Fruit fly (Drosophila melanogaster): ENCODE results near the gene CG45064.

Gene CG45064

DNA sequence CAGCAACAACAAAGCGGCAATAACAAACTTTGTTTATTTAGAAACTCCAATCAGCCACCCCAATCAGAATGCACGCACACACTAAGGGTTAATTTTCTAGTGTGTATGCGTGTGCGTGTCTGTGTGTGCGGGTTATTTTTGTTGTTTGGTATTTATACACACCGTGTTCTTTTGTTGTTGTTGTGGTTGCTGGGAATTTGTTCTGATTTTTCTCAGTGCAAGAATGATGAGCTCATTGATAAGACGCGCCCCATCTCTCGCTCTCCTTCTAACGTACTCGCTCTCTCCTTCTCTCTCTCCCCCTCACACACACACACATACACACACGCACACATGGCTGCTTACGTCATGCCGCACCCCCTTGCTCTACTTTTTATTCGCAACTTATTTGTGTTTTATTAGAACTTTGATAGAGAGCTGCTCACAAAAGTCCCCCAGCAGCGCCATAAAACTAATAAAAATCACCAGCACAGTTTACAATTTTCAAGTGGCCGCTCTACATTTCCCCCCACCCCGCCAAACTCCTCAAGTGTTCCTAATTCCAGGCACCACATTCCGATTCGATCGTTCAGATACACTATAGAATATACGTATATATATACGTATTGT lies 42.5 kb downstream of the CG45064 start (continued):
- TF ChIP-seq Max (GFP tag; optimal IDR thresholded peaks at IDR 0.05) (no peak), CG11560 (tag; IDR thresholded peaks at IDR 0.05) (no peak), z (GFP tag; IDR thresholded peaks at IDR 0.05) (no peak), CG6654 (GFP tag; optimal IDR thresholded peaks at IDR 0.05) (no peak), B-H1 (GFP tag; IDR thresholded peaks at IDR 0.05) (no peak), Sox102F (GFP tag; optimal IDR thresholded peaks at IDR 0.05) (peak; percentile 43), pho (GFP tag; optimal IDR thresholded peaks at IDR 0.05) (peak; percentile 74), Bdp1 (GFP tag; optimal IDR thresholded peaks at IDR 0.05) (peak; percentile 30), CG31441 (GFP tag; IDR thresholded peaks at IDR 0.05) (no peak; the same call in 1 of the 2 replicates), NfI (GFP tag; optimal IDR thresholded peaks at IDR 0.05) (peak; percentile 20), sqz (GFP tag; optimal IDR thresholded peaks at IDR 0.05) (no peak), unpg (GFP tag; optimal IDR thresholded peaks at IDR 0.05) (peak; percentile 37), zen (tag; optimal IDR thresholded peaks at IDR 0.05) (no peak), CG18764 (GFP tag; optimal IDR thresholded peaks at IDR 0.05) (no peak), CG6689 (GFP tag; IDR thresholded peaks at IDR 0.05) (peak; percentile 27; the same call in 1 of the 2 replicates), CG1529 (GFP tag; optimal IDR thresholded peaks at IDR 0.05) (no peak), cad (GFP tag; optimal IDR thresholded peaks at IDR 0.05) (no peak), Hr78 (GFP tag; optimal IDR thresholded peaks at IDR 0.05) (no peak), CG17385 (GFP tag; optimal IDR thresholded peaks at IDR 0.05) (peak; percentile 42), Gug (GFP tag; IDR thresholded peaks at IDR 0.05) (peak; percentile 30; the same call in 1 of the 4 replicates), CG8388 (GFP tag; optimal IDR thresholded peaks at IDR 0.05) (no peak), gro (GFP tag; optimal IDR thresholded peaks at IDR 0.05) (peak; percentile 18), CG10274 (GFP tag; optimal IDR thresholded peaks at IDR 0.05) (no peak), so (GFP tag; IDR thresholded peaks at IDR 0.05) (0 out of 3 replicates have a peak, but pooled peaks have one; percentile 26), CG13123 (GFP tag; optimal IDR thresholded peaks at IDR 0.05) (no peak), Neu2 (GFP tag; optimal IDR thresholded peaks at IDR 0.05; ENCODE audit: borderline replicate concordance) (no peak), CG11093 (GFP tag; IDR thresholded peaks at IDR 0.05) (no peak), gsb-n (tag; optimal IDR thresholded peaks at IDR 0.05) (no peak), Nf-YB (GFP tag; optimal IDR thresholded peaks at IDR 0.05) (no peak), nau (GFP tag; optimal IDR thresholded peaks at IDR 0.05) (no peak), dmrt11E (tag; optimal IDR thresholded peaks at IDR 0.05) (no peak), ato (GFP tag; IDR thresholded peaks at IDR 0.05; ENCODE audit: partially characterized antibody) (no peak), Dek (tag; optimal IDR thresholded peaks at IDR 0.05) (peak; percentile 29), Nf-YC (tag; optimal IDR thresholded peaks at IDR 0.05) (no peak), Dbx (GFP tag; IDR thresholded peaks at IDR 0.05) (0 out of 3 replicates have a peak, but pooled peaks have one; percentile 51), Hr51 (GFP tag; optimal IDR thresholded peaks at IDR 0.05) (peak in 1 of 2 experiments; percentile 60), pnt (GFP tag; optimal IDR thresholded peaks at IDR 0.05) (no peak), Dll (GFP tag; IDR thresholded peaks at IDR 0.05; ENCODE audit: partially characterized antibody) (no peak), btn (GFP tag; optimal IDR thresholded peaks at IDR 0.05) (peak; percentile 7), pzg (GFP tag; optimal IDR thresholded peaks at IDR 0.05) (peak; percentile 6), CG3065 (GFP tag; optimal IDR thresholded peaks at IDR 0.05) (no peak), klu (GFP tag; IDR thresholded peaks at IDR 0.05) (0 out of 2 replicates have a peak, but pooled peaks have one; percentile 19), CG10565 (GFP tag; optimal IDR thresholded peaks at IDR 0.05) (no peak), CG15514 (GFP tag; optimal IDR thresholded peaks at IDR 0.05) (no peak), CG6854 (GFP tag; optimal IDR thresholded peaks at IDR 0.05) (no peak), tin (GFP tag; optimal IDR thresholded peaks at IDR 0.05) (peak; percentile 14), zfh1 (GFP tag; IDR thresholded peaks at IDR 0.05) (peak; percentile 59; the same call in 1 of the 3 replicates), Drgx (GFP tag; IDR thresholded peaks at IDR 0.05) (peak; percentile 53), Bgb (GFP tag; IDR thresholded peaks at IDR 0.05; ENCODE audit: partially characterized antibody) (no peak)
